Fruit fly (Drosophila melanogaster): ENCODE data around the gene Gsc.

The Gsc gene

dm6 chr2L:574226-574625 lies 20.3 kb downstream of the Gsc start, which contains the start of the genes Ipk2 and cold:
Gene Ipk2, minus strand, starts transcription at chr2L:574264.
Gene cold, plus strand, starts transcription at chr2L:574291.
- no peak for TF ChIP-seq ttk (optimal IDR thresholded peaks at IDR 0.05)
- no peak for TF ChIP-seq h (optimal IDR thresholded peaks at IDR 0.05)
- TF ChIP-seq psq (optimal IDR thresholded peaks at IDR 0.05): no peak
- TF ChIP-seq Myc (optimal IDR thresholded peaks at IDR 0.05): no peak
- TF ChIP-seq Sin3A (optimal IDR thresholded peaks at IDR 0.05): no peak
- TF ChIP-seq insv (optimal IDR thresholded peaks at IDR 0.05): no peak

- TF ChIP-seq ttk (optimal IDR thresholded peaks at IDR 0.05): no peak
- TF ChIP-seq psq (optimal IDR thresholded peaks at IDR 0.05): no peak
- no peak for TF ChIP-seq insv (optimal IDR thresholded peaks at IDR 0.05)
- TF ChIP-seq h (optimal IDR thresholded peaks at IDR 0.05): no peak
These were observed 26.5 kb downstream of the Gsc start, which contains the start of the genes Nle and Sf3b1 for dm6 chr2L:568030-568429. Gene Nle, minus strand, starts transcription at chr2L:568121. Gene Sf3b1, plus strand, starts transcription at chr2L:568340.

dm6 chr2L:563769-564550 lies 30.5 kb downstream of the Gsc start, which contains the start of the genes uncNacbeta and CG2794:
Gene uncNacbeta, minus strand, starts transcription at chr2L:563819.
Gene CG2794, plus strand, starts transcription at chr2L:564163.
- TF ChIP-seq psq (optimal IDR thresholded peaks at IDR 0.05) (no peak), Sin3A (optimal IDR thresholded peaks at IDR 0.05) (no peak), ttk (optimal IDR thresholded peaks at IDR 0.05) (no peak), insv (optimal IDR thresholded peaks at IDR 0.05) (no peak), Myc (optimal IDR thresholded peaks at IDR 0.05) (no peak), h (optimal IDR thresholded peaks at IDR 0.05) (no peak)

- no peak for TF ChIP-seq Myc (optimal IDR thresholded peaks at IDR 0.05)
- no peak for TF ChIP-seq ttk (optimal IDR thresholded peaks at IDR 0.05)
- TF ChIP-seq Sin3A (optimal IDR thresholded peaks at IDR 0.05): no peak
- TF ChIP-seq h (optimal IDR thresholded peaks at IDR 0.05): no peak
- no peak for TF ChIP-seq insv (optimal IDR thresholded peaks at IDR 0.05)
- no peak for TF ChIP-seq psq (optimal IDR thresholded peaks at IDR 0.05)
These were observed 31.2 kb downstream of the Gsc start for dm6 chr2L:563314-563713.

- TF ChIP-seq Sin3A (optimal IDR thresholded peaks at IDR 0.05) (no peak), h (optimal IDR thresholded peaks at IDR 0.05) (no peak), Myc (optimal IDR thresholded peaks at IDR 0.05) (no peak), ttk (optimal IDR thresholded peaks at IDR 0.05) (no peak), psq (optimal IDR thresholded peaks at IDR 0.05) (no peak), insv (optimal IDR thresholded peaks at IDR 0.05) (no peak)
These were observed 34.5 kb downstream of the Gsc start, which contains the start of gene rempA for dm6 chr2L:559770-560567. Gene rempA, minus strand, starts transcription at chr2L:560310.

dm6 chr2L:559311-559710 lies 35.2 kb downstream of the Gsc start, which contains the start of gene Tspo:
Gene Tspo, plus strand, starts transcription at chr2L:559612.
- TF ChIP-seq Sin3A (optimal IDR thresholded peaks at IDR 0.05) (no peak), ttk (optimal IDR thresholded peaks at IDR 0.05) (no peak), psq (optimal IDR thresholded peaks at IDR 0.05) (no peak), h (optimal IDR thresholded peaks at IDR 0.05) (no peak), Myc (optimal IDR thresholded peaks at IDR 0.05) (no peak), insv (optimal IDR thresholded peaks at IDR 0.05) (no peak)

dm6 chr2L:552432-552929 lies 42.0 kb downstream of the Gsc start, which contains the start of gene Ets21C:
Gene Ets21C, minus strand, starts transcription at chr2L:552923.
- TF ChIP-seq insv (optimal IDR thresholded peaks at IDR 0.05) (peak; percentile 21), ttk (optimal IDR thresholded peaks at IDR 0.05) (no peak), psq (optimal IDR thresholded peaks at IDR 0.05) (no peak)

- TF ChIP-seq ttk (optimal IDR thresholded peaks at IDR 0.05): no peak
- TF ChIP-seq insv (optimal IDR thresholded peaks at IDR 0.05): no peak
- TF ChIP-seq Myc (optimal IDR thresholded peaks at IDR 0.05): no peak
These were observed 44.8 kb downstream of the Gsc start for dm6 chr2L:549637-550036.

- TF ChIP-seq Sin3A (optimal IDR thresholded peaks at IDR 0.05) (no peak), ttk (optimal IDR thresholded peaks at IDR 0.05) (no peak), insv (optimal IDR thresholded peaks at IDR 0.05) (no peak), psq (optimal IDR thresholded peaks at IDR 0.05) (no peak), h (optimal IDR thresholded peaks at IDR 0.05) (no peak), Myc (optimal IDR thresholded peaks at IDR 0.05) (no peak)
These were observed 46.5 kb downstream of the Gsc start for dm6 chr2L:547978-548377.

- no peak for TF ChIP-seq h (optimal IDR thresholded peaks at IDR 0.05)
- TF ChIP-seq ttk (optimal IDR thresholded peaks at IDR 0.05): no peak
- TF ChIP-seq insv (optimal IDR thresholded peaks at IDR 0.05): no peak
- no peak for TF ChIP-seq psq (optimal IDR thresholded peaks at IDR 0.05)
- TF ChIP-seq Sin3A (optimal IDR thresholded peaks at IDR 0.05): no peak
- no peak for TF ChIP-seq Myc (optimal IDR thresholded peaks at IDR 0.05)
These were observed 49.9 kb downstream of the Gsc start, which contains the start of the genes Spp and nAChRbeta3 for dm6 chr2L:544444-545179. Gene Spp, minus strand, starts transcription at chr2L:544653. Gene nAChRbeta3, plus strand, starts transcription at chr2L:545129.

- TF ChIP-seq ttk (optimal IDR thresholded peaks at IDR 0.05) (peak; percentile 97), Myc (optimal IDR thresholded peaks at IDR 0.05) (no peak)
These were observed 50.7 kb downstream of the Gsc start for dm6 chr2L:543799-544198.
